Worm (Caenorhabditis elegans) whole organism, young adult: ENCODE data around the gene sra-33.

Source experiments
- C06A6.2 ChIP-seq: fragments of 200-800 bp; sonication (Bioruptor generic); conservative IDR thresholded peaks from 2 replicates; pipeline ENCODE4 v1.3.6; 2022; ENCODE audit warnings: missing genetic modification characterization, missing compliant biosample characterization
- D2030.7 ChIP-seq: fragments of 200-800 bp; sonication (Bioruptor generic); IDR thresholded peaks from 2 replicates; pipeline ENCODE4 v1.3.6; 2022; ENCODE audit warnings: missing genetic modification reagents, missing genetic modification characterization, missing compliant biosample characterization
- F10E7.11 ChIP-seq: sonication (generic microtip); optimal IDR thresholded peaks from 2 replicates; lab custom pipeline; 2017; ENCODE audit warnings: mild to moderate bottlenecking, missing genetic modification characterization, moderate library complexity, missing compliant biosample characterization
- F37B4.10 ChIP-seq: fragments of 200-800 bp; sonication (Bioruptor generic); IDR thresholded peaks from 2 replicates; pipeline ENCODE4 v1.3.6; 2022; ENCODE audit warnings: missing genetic modification characterization, missing compliant biosample characterization
- F49E8.2 ChIP-seq: sonication (generic microtip); optimal IDR thresholded peaks from 3 replicates; lab custom pipeline; 2017; ENCODE audit warnings: missing genetic modification characterization, mild to moderate bottlenecking, missing compliant biosample characterization, antibody characterized with exemption, moderate library complexity; ENCODE audit not compliant: insufficient read depth
- F52B5.7 ChIP-seq: sonication (generic microtip); optimal IDR thresholded peaks from 2 replicates; lab custom pipeline; 2016; ENCODE audit warnings: mild to moderate bottlenecking, missing genetic modification characterization, missing compliant biosample characterization
- K12H6.12 ChIP-seq: fragments of 200-800 bp; sonication (Bioruptor generic); optimal IDR thresholded peaks from 2 replicates; lab custom pipeline; 2018; ENCODE audit warnings: mild to moderate bottlenecking, missing genetic modification characterization, missing compliant biosample characterization
- Y56A3A.18 ChIP-seq: fragments of 200-800 bp; sonication (Bioruptor generic); IDR thresholded peaks from 2 replicates; pipeline ENCODE4 v1.3.6; 2022; ENCODE audit warnings: missing genetic modification reagents, missing genetic modification characterization, missing compliant biosample characterization
- Y95B8A.8 ChIP-seq: fragments of 200-800 bp; sonication (Bioruptor generic); IDR thresholded peaks from 2 replicates; pipeline ENCODE4 v1.3.6; 2022; ENCODE audit warnings: missing genetic modification reagents, missing genetic modification characterization, missing compliant biosample characterization
- ZK185.1 ChIP-seq: sonication (generic microtip); optimal IDR thresholded peaks from 2 replicates; lab custom pipeline; 2016; ENCODE audit warnings: mild to moderate bottlenecking, missing genetic modification characterization, missing compliant biosample characterization; ENCODE audit not compliant: poor library complexity, severe bottlenecking
- akir-1 ChIP-seq: fragments of 200-800 bp; sonication (Bioruptor generic); optimal IDR thresholded peaks from 2 replicates; lab custom pipeline; 2018; ENCODE audit warnings: mild to moderate bottlenecking, missing genetic modification characterization, moderate library complexity, missing compliant biosample characterization
- attf-5 ChIP-seq: fragments of 200-800 bp; sonication (Bioruptor generic); optimal IDR thresholded peaks from 2 replicates; lab custom pipeline; 2018; ENCODE audit warnings: mild to moderate bottlenecking, missing genetic modification characterization, missing compliant biosample characterization
- attf-6 ChIP-seq: fragments of 200-800 bp; sonication (Bioruptor generic); IDR thresholded peaks from 2 replicates; pipeline ENCODE4 v1.3.6; 2022; ENCODE audit warnings: missing genetic modification reagents, missing genetic modification characterization, missing compliant biosample characterization
- cebp-1 ChIP-seq, 2 experiments: fragments of 200-800 bp in 1 of 2; sonication (Bioruptor generic) in 1 of 2; sonication (generic microtip) in 1 of 2; IDR thresholded peaks in 1 of 2; optimal IDR thresholded peaks in 1 of 2; 2 replicates each; pipeline versions ENCODE4 v1.3.6 to Lab custom; 2017 to 2022; ENCODE audit warnings: missing compliant biosample characterization in 2 of 2, missing genetic modification characterization in 2 of 2, mild to moderate bottlenecking in 1 of 2, missing genetic modification reagents in 1 of 2, moderate library complexity in 1 of 2
- ceh-79 ChIP-seq: sonication (generic microtip); optimal IDR thresholded peaks from 2 replicates; lab custom pipeline; 2017; ENCODE audit warnings: mild to moderate bottlenecking, missing genetic modification characterization, missing compliant biosample characterization
- ceh-91 ChIP-seq: fragments of 200-800 bp; sonication (Bioruptor generic); IDR thresholded peaks from 2 replicates; pipeline ENCODE4 v1.3.6; 2022; ENCODE audit warnings: missing genetic modification reagents, missing genetic modification characterization, missing compliant biosample characterization
- dpl-1 ChIP-seq: fragments of 150-350 bp; optimal IDR thresholded peaks from 2 replicates; lab custom pipeline; 2014; ENCODE audit warnings: missing biosample characterization, missing genetic modification reagents, missing genetic modification characterization
- egl-18 ChIP-seq: fragments of 200-800 bp; sonication (Bioruptor generic); IDR thresholded peaks from 2 replicates; pipeline ENCODE4 v1.3.6; 2022; ENCODE audit warnings: missing genetic modification reagents, missing genetic modification characterization, missing compliant biosample characterization
- egrh-3 ChIP-seq: fragments of 200-800 bp; sonication (Bioruptor generic); IDR thresholded peaks from 2 replicates; pipeline ENCODE4 v1.3.6; 2022; ENCODE audit warnings: missing genetic modification reagents, missing genetic modification characterization, missing compliant biosample characterization
- hmg-20 ChIP-seq: fragments of 200-800 bp; sonication (Bioruptor generic); IDR thresholded peaks from 2 replicates; pipeline ENCODE4 v1.3.6; 2022; ENCODE audit warnings: missing genetic modification reagents, missing genetic modification characterization, missing compliant biosample characterization
- madf-6 ChIP-seq: fragments of 200-800 bp; sonication (Bioruptor generic); IDR thresholded peaks from 2 replicates; pipeline ENCODE4 v1.3.6; 2022; ENCODE audit warnings: missing genetic modification reagents, missing genetic modification characterization, missing compliant biosample characterization
- mcd-1 ChIP-seq: fragments of 200-800 bp; sonication (Bioruptor generic); IDR thresholded peaks from 2 replicates; pipeline ENCODE4 v1.3.6; 2022; ENCODE audit warnings: missing genetic modification reagents, missing genetic modification characterization, missing compliant biosample characterization
- nfyb-1 ChIP-seq: fragments of 200-800 bp; sonication (Bioruptor generic); IDR thresholded peaks from 2 replicates; pipeline ENCODE4 v1.3.6; 2022; ENCODE audit warnings: missing genetic modification reagents, missing genetic modification characterization, missing compliant biosample characterization
- nhr-179 ChIP-seq: sonication (generic microtip); optimal IDR thresholded peaks from 2 replicates; lab custom pipeline; 2016; ENCODE audit warnings: mild to moderate bottlenecking, missing genetic modification characterization, missing compliant biosample characterization
- nhr-27 ChIP-seq: fragments of 200-800 bp; sonication (Bioruptor generic); optimal IDR thresholded peaks from 2 replicates; lab custom pipeline; 2018; ENCODE audit warnings: mild to moderate bottlenecking, missing genetic modification characterization, moderate library complexity, missing compliant biosample characterization
- nhr-80 ChIP-seq: sonication (generic microtip); optimal IDR thresholded peaks from 2 replicates; lab custom pipeline; 2016; ENCODE audit warnings: missing genetic modification characterization, missing compliant biosample characterization
- nhr-90 ChIP-seq: sonication (generic microtip); optimal IDR thresholded peaks from 2 replicates; lab custom pipeline; 2016; ENCODE audit warnings: missing genotype, mild to moderate bottlenecking, missing genetic modification characterization, missing compliant biosample characterization
- pbrm-1 ChIP-seq: fragments of 200-800 bp; sonication (Bioruptor generic); IDR thresholded peaks from 2 replicates; pipeline ENCODE4 v1.3.6; 2022; ENCODE audit warnings: missing genetic modification reagents, missing genetic modification characterization, missing compliant biosample characterization
- pha-4 ChIP-seq: fragments of 150-350 bp; sonication (generic microtip); optimal IDR thresholded peaks from 2 replicates; lab custom pipeline; 2014; ENCODE audit warnings: missing biosample characterization, missing genetic modification reagents, missing genetic modification characterization
- rpc-1 ChIP-seq, 2 experiments: fragments of 150-350 bp in 1 of 2; sonication (generic microtip) in 1 of 2; optimal IDR thresholded peaks; 2 replicates each; lab custom pipeline; 2014 to 2018; ENCODE audit warnings: missing biosample characterization in 1 of 2, missing genetic modification characterization in 1 of 2, missing genetic modification reagents in 1 of 2, missing genotype in 1 of 2
- snpc-3.4 ChIP-seq: sonication (generic microtip); optimal IDR thresholded peaks from 2 replicates; lab custom pipeline; 2017; ENCODE audit warnings: missing genetic modification characterization, mild to moderate bottlenecking, missing compliant biosample characterization, antibody characterized with exemption, moderate library complexity, missing genotype, missing genetic modification reagents
- tbp1 ChIP-seq: fragments of 200-800 bp; sonication (Bioruptor generic); optimal IDR thresholded peaks from 2 replicates; lab custom pipeline; 2018; ENCODE audit warnings: mild to moderate bottlenecking, missing genetic modification characterization, missing compliant biosample characterization
- zfh-2 ChIP-seq: fragments of 200-800 bp; sonication (Bioruptor generic); conservative IDR thresholded peaks from 2 replicates; pipeline ENCODE4 v1.3.6; 2022; ENCODE audit warnings: missing genetic modification reagents, missing genetic modification characterization, missing compliant biosample characterization
- ztf-28 ChIP-seq: fragments of 200-800 bp; sonication (Bioruptor generic); IDR thresholded peaks from 2 replicates; pipeline ENCODE4 v1.3.6; 2022; ENCODE audit warnings: missing genetic modification reagents, missing genetic modification characterization, missing compliant biosample characterization
- ztf-3 ChIP-seq: fragments of 200-800 bp; sonication (Bioruptor generic); optimal IDR thresholded peaks from 2 replicates; lab custom pipeline; 2018; ENCODE audit warnings: mild to moderate bottlenecking, missing genetic modification characterization, missing compliant biosample characterization
- ztf-6 ChIP-seq: fragments of 200-800 bp; sonication (Bioruptor generic); IDR thresholded peaks from 2 replicates; pipeline ENCODE4 v1.3.6; 2022; ENCODE audit warnings: missing genetic modification reagents, missing genetic modification characterization, missing compliant biosample characterization

Gene sra-33

ce11 chrII:4540631-4541030, 3.6 kb upstream of the sra-33 start, which contains the start of gene sra-36:
Gene sra-36, minus strand, starts transcription at chrII:4540731.
- TF ChIP-seq ztf-28 (no peak), pha-4 (tag; lab: Kevin White, UChicago) (no peak), C06A6.2 (GFP tag; lab: Robert Waterston, UW) (no peak), attf-6 (GFP tag; lab: Robert Waterston, UW) (no peak), zfh-2 (GFP tag; lab: Robert Waterston, UW) (no peak), K12H6.12 (tag; lab: Kevin White, UChicago) (no peak), ZK185.1 (tag; lab: Kevin White, UChicago) (no peak), F49E8.2 (tag; lab: Kevin White, UChicago) (no peak), snpc-3.4 (tag; lab: Kevin White, UChicago) (no peak)

DNA sequence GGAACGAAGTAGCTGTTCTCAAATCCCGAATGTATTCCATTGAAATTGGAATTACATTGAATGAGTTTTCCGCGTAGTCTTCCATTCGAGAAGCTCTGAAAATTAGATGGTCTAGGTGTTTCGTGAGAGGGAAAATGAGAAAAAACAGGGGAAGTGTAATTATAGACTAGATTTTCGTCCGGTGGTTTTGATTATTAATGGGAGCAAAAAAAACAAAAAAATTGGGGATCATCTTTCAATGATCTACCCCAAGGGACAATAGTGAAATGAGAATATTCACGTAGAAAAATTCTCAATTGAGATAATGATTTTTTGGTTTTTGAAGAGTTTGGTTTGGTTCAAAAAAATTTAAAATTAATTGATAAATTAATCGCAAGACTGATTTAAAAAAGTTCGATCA, 5.2 kb downstream of the sra-33 start, which contains the start of gene sra-32:
sra-32 (minus strand) TSS at position 101 of the 400 bp plus-strand sequence.
- TF ChIP-seq nhr-27 (tag; lab: Kevin White, UChicago) (no peak), madf-6 (GFP tag; lab: Robert Waterston, UW) (no peak), nhr-90 (tag; lab: Kevin White, UChicago) (no peak), cebp-1 (GFP tag; IDR thresholded peaks at IDR 0.05; lab: Robert Waterston, UW) (no peak), cebp-1 (tag; optimal IDR thresholded peaks at IDR 0.05; lab: Kevin White, UChicago) (no peak), egrh-3 (GFP tag; lab: Robert Waterston, UW) (no peak), ztf-3 (GFP tag; lab: Kevin White, UChicago) (no peak), egl-18 (GFP tag; lab: Robert Waterston, UW) (no peak), ceh-79 (tag; lab: Kevin White, UChicago) (no peak), F49E8.2 (tag; lab: Kevin White, UChicago) (no peak), Y95B8A.8 (GFP tag; lab: Robert Waterston, UW) (no peak), rpc-1 (optimal IDR thresholded peaks at IDR 0.05; lab: Kevin White, UChicago) (no peak), rpc-1 (tag; optimal IDR thresholded peaks at IDR 0.05; lab: Kevin White, UChicago) (no peak)
- TF ChIP-seq, all 124 proteins: peak for 0

- TF ChIP-seq akir-1 (GFP tag; lab: Kevin White, UChicago) (no peak), F52B5.7 (tag; lab: Kevin White, UChicago) (no peak), D2030.7 (GFP tag; lab: Robert Waterston, UW) (no peak), nhr-80 (tag; lab: Kevin White, UChicago) (no peak), ztf-6 (GFP tag; lab: Robert Waterston, UW) (no peak), nfyb-1 (no peak), Y56A3A.18 (GFP tag; lab: Robert Waterston, UW) (no peak), F37B4.10 (no peak), mcd-1 (GFP tag; lab: Robert Waterston, UW) (no peak), nhr-179 (no peak), dpl-1 (GFP tag; lab: Kevin White, UChicago) (no peak), F10E7.11 (tag; lab: Kevin White, UChicago) (no peak), attf-5 (no peak), ceh-91 (no peak), pbrm-1 (GFP tag; lab: Robert Waterston, UW) (no peak), hmg-20 (GFP tag; lab: Robert Waterston, UW) (no peak), tbp1 (no peak)
These were observed 9.2 kb downstream of the sra-33 start, which contains the start of gene sra-35 for ce11 chrII:4527800-4528199. Gene sra-35, minus strand, starts transcription at chrII:4527900.
